Fruit fly (Drosophila melanogaster) whole organism, embryonic: ENCODE measurements around the gene Drsl5.

Experiments
- Antp ChIP-seq: fragments of 200-800 bp; sonication (Bioruptor generic); optimal IDR thresholded peaks from 3 replicates; lab custom pipeline; 2016; ENCODE audit warnings: missing biosample characterization, missing genetic modification characterization
- Awh ChIP-seq: fragments of 200-800 bp; sonication (Bioruptor generic); IDR thresholded peaks from 2 replicates; pipeline ENCODE4, ENCODE4 v1.3.6; 2022; ENCODE audit warnings: missing biosample characterization, missing genetic modification characterization
- BEAF-32 ChIP-seq: fragments of 200-800 bp; sonication (Bioruptor generic); optimal IDR thresholded peaks from 3 replicates; lab custom pipeline; 2017; ENCODE audit warnings: missing biosample characterization, missing genetic modification characterization, mild to moderate bottlenecking, moderate library complexity, missing genetic modification reagents
- CG11695 ChIP-seq: fragments of 200-800 bp; sonication (Bioruptor generic); IDR thresholded peaks from 3 replicates; pipeline ENCODE4 v1.3.6; 2022; ENCODE audit warnings: missing biosample characterization, missing genetic modification characterization
- CG12236 ChIP-seq: fragments of 200-800 bp; sonication (Bioruptor generic); optimal IDR thresholded peaks from 2 replicates; lab custom pipeline; 2016; ENCODE audit warnings: missing biosample characterization, missing genetic modification characterization
- CG12299 ChIP-seq: fragments of 200-800 bp; sonication (Bioruptor generic); optimal IDR thresholded peaks from 2 replicates; lab custom pipeline; 2018; ENCODE audit warnings: missing biosample characterization, mild to moderate bottlenecking, missing genetic modification characterization
- CG12744 ChIP-seq: fragments of 200-800 bp; sonication (Bioruptor generic); optimal IDR thresholded peaks from 2 replicates; lab custom pipeline; 2016; ENCODE audit warnings: missing biosample characterization, missing genetic modification characterization
- CG14667 ChIP-seq: fragments of 200-800 bp; sonication (Bioruptor generic); IDR thresholded peaks from 2 replicates; pipeline ENCODE4 v1.3.6; 2022; ENCODE audit warnings: missing biosample characterization, missing genetic modification characterization
- CG1602 ChIP-seq: fragments of 200-800 bp; sonication (Bioruptor generic); optimal IDR thresholded peaks from 3 replicates; lab custom pipeline; 2016; ENCODE audit warnings: missing biosample characterization, missing genetic modification characterization
- CG17186 ChIP-seq: fragments of 200-800 bp; sonication (Bioruptor generic); optimal IDR thresholded peaks from 3 replicates; lab custom pipeline; 2017; ENCODE audit warnings: missing biosample characterization, missing genetic modification reagents, missing genetic modification characterization
- CG33557 ChIP-seq: fragments of 200-800 bp; sonication (Bioruptor generic); optimal IDR thresholded peaks from 2 replicates; lab custom pipeline; 2019; ENCODE audit warnings: missing biosample characterization, mild to moderate bottlenecking, missing genetic modification characterization, moderate library complexity
- CG3995 ChIP-seq: fragments of 200-800 bp; sonication (Bioruptor generic); optimal IDR thresholded peaks from 3 replicates; lab custom pipeline; 2016; ENCODE audit warnings: missing biosample characterization, missing genetic modification characterization
- CG4328 ChIP-seq: fragments of 200-800 bp; sonication (Bioruptor generic); optimal IDR thresholded peaks from 3 replicates; lab custom pipeline; 2017; ENCODE audit warnings: missing biosample characterization, missing genetic modification reagents, missing genetic modification characterization
- CG7745 ChIP-seq: fragments of 200-800 bp; sonication (Bioruptor generic); optimal IDR thresholded peaks from 2 replicates; lab custom pipeline; 2018; ENCODE audit warnings: missing biosample characterization, mild to moderate bottlenecking, missing genetic modification characterization, moderate library complexity
- CG8388 ChIP-seq: fragments of 200-800 bp; sonication (Bioruptor generic); optimal IDR thresholded peaks from 2 replicates; lab custom pipeline; 2019; ENCODE audit warnings: missing biosample characterization, mild to moderate bottlenecking, missing genetic modification characterization, moderate library complexity
- CG8924 ChIP-seq: fragments of 200-800 bp; optimal IDR thresholded peaks from 3 replicates; lab custom pipeline; 2019; ENCODE audit warnings: missing biosample characterization, mild to moderate bottlenecking, missing genetic modification characterization, moderate library complexity
- CG9817 ChIP-seq: fragments of 200-800 bp; sonication (Bioruptor generic); optimal IDR thresholded peaks from 2 replicates; lab custom pipeline; 2018; ENCODE audit warnings: missing biosample characterization, mild to moderate bottlenecking, missing genetic modification characterization, moderate library complexity
- Dfd ChIP-seq, 2 experiments: fragments of >200 bp; optimal IDR thresholded peaks; 2 replicates each; lab custom pipeline; 2017; ENCODE audit warnings: missing biosample characterization in 2 of 2, missing genetic modification characterization in 2 of 2
- HLH4C ChIP-seq: fragments of 200-800 bp; sonication (Bioruptor generic); IDR thresholded peaks from 3 replicates; pipeline ENCODE4 v1.3.6; 2022; ENCODE audit warnings: missing biosample characterization, missing genetic modification characterization; ENCODE audit not compliant: partially characterized antibody
- MBD-R2 ChIP-seq: fragments of 200-800 bp; sonication (Bioruptor generic); IDR thresholded peaks from 2 replicates; pipeline ENCODE4 v1.3.6; 2022; ENCODE audit warnings: missing biosample characterization, missing genetic modification characterization
- Mrtf ChIP-seq: fragments of 200-800 bp; sonication (Bioruptor generic); IDR thresholded peaks from 3 replicates; pipeline ENCODE4 v1.3.6; 2022; ENCODE audit warnings: missing biosample characterization, missing genetic modification characterization
- NC2β ChIP-seq: fragments of 200-800 bp; sonication (Bioruptor generic); optimal IDR thresholded peaks from 2 replicates; lab custom pipeline; 2016; ENCODE audit warnings: missing biosample characterization, missing genetic modification characterization
- Oli ChIP-seq: fragments of 200-800 bp; sonication (Bioruptor generic); optimal IDR thresholded peaks from 2 replicates; lab custom pipeline; 2018; ENCODE audit warnings: missing biosample characterization, mild to moderate bottlenecking, missing genetic modification characterization, moderate library complexity
- Optix ChIP-seq: fragments of 200-800 bp; sonication (Bioruptor generic); IDR thresholded peaks from 3 replicates; pipeline ENCODE4 v1.3.6; 2022; ENCODE audit warnings: missing biosample characterization, missing genetic modification characterization
- Sox102F ChIP-seq: fragments of 200-800 bp; sonication (Bioruptor generic); optimal IDR thresholded peaks from 2 replicates; lab custom pipeline; 2018; ENCODE audit warnings: missing biosample characterization, mild to moderate bottlenecking, missing genetic modification characterization, moderate library complexity
- Spps ChIP-seq: fragments of 200-800 bp; sonication (Bioruptor generic); optimal IDR thresholded peaks from 2 replicates; lab custom pipeline; 2018; ENCODE audit warnings: missing biosample characterization, mild to moderate bottlenecking, missing genetic modification characterization
- Sry-β ChIP-seq: fragments of 200-800 bp; sonication (Bioruptor generic); optimal IDR thresholded peaks from 2 replicates; lab custom pipeline; 2018; ENCODE audit warnings: missing biosample characterization, mild to moderate bottlenecking, missing genetic modification characterization, moderate library complexity
- TFAM ChIP-seq: fragments of 200-800 bp; sonication (Bioruptor generic); optimal IDR thresholded peaks from 2 replicates; lab custom pipeline; 2017; ENCODE audit warnings: missing biosample characterization, missing genetic modification characterization, inconsistent platforms
- Vsx1 ChIP-seq: fragments of 200-800 bp; sonication (Bioruptor generic); optimal IDR thresholded peaks from 2 replicates; lab custom pipeline; 2017; ENCODE audit warnings: missing biosample characterization, mild to moderate bottlenecking, missing genetic modification characterization, missing genetic modification reagents
- ab ChIP-seq: fragments of 200-800 bp; sonication (Bioruptor generic); optimal IDR thresholded peaks from 2 replicates; lab custom pipeline; 2016; ENCODE audit warnings: missing biosample characterization, missing genetic modification characterization
- abd-A ChIP-seq: fragments of 200-800 bp; sonication (Bioruptor generic); optimal IDR thresholded peaks from 3 replicates; lab custom pipeline; 2019; ENCODE audit warnings: missing biosample characterization, mild to moderate bottlenecking, missing genetic modification characterization, moderate library complexity
- ato ChIP-seq: fragments of 200-800 bp; sonication (Bioruptor generic); IDR thresholded peaks from 2 replicates; pipeline ENCODE4 v1.3.6; 2022; ENCODE audit warnings: missing biosample characterization, missing genetic modification characterization; ENCODE audit not compliant: partially characterized antibody
- cg ChIP-seq: fragments of 200-800 bp; sonication (Bioruptor generic); optimal IDR thresholded peaks from 3 replicates; lab custom pipeline; 2019; ENCODE audit warnings: missing biosample characterization, mild to moderate bottlenecking, missing genetic modification characterization, moderate library complexity
- ci ChIP-seq: fragments of 200-800 bp; sonication (Bioruptor generic); IDR thresholded peaks from 3 replicates; pipeline ENCODE4 v1.3.6; 2022; ENCODE audit warnings: missing biosample characterization, missing genetic modification characterization
- cwo ChIP-seq: fragments of 200-800 bp; sonication (Bioruptor generic); optimal IDR thresholded peaks from 3 replicates; lab custom pipeline; 2017; ENCODE audit warnings: missing biosample characterization, missing genetic modification characterization, mild to moderate bottlenecking, moderate library complexity, missing genetic modification reagents
- dmrt11E ChIP-seq: fragments of 200-800 bp; sonication (Bioruptor generic); optimal IDR thresholded peaks from 3 replicates; lab custom pipeline; 2018; ENCODE audit warnings: missing biosample characterization, mild to moderate bottlenecking, missing genetic modification characterization, moderate library complexity
- ems ChIP-seq: fragments of 200-800 bp; sonication (Bioruptor generic); optimal IDR thresholded peaks from 3 replicates; lab custom pipeline; 2016; ENCODE audit warnings: missing biosample characterization, missing genetic modification characterization
- esg ChIP-seq: fragments of 200-800 bp; sonication (Bioruptor generic); conservative IDR thresholded peaks from 2 replicates; pipeline ENCODE4 v1.3.6; 2022; ENCODE audit warnings: missing biosample characterization, missing genetic modification characterization
- gro ChIP-seq: fragments of 200-800 bp; sonication (Bioruptor generic); optimal IDR thresholded peaks from 2 replicates; lab custom pipeline; 2016; ENCODE audit warnings: missing biosample characterization, missing genetic modification characterization
- jing ChIP-seq: fragments of 200-800 bp; sonication (Bioruptor generic); optimal IDR thresholded peaks from 2 replicates; lab custom pipeline; 2018; ENCODE audit warnings: missing biosample characterization, mild to moderate bottlenecking, missing genetic modification characterization
- kah ChIP-seq: fragments of 200-800 bp; sonication (Bioruptor generic); optimal IDR thresholded peaks from 2 replicates; lab custom pipeline; 2018; ENCODE audit warnings: missing biosample characterization, mild to moderate bottlenecking, missing genetic modification characterization
- lab ChIP-seq: fragments of 200-800 bp; sonication (Bioruptor generic); optimal IDR thresholded peaks from 3 replicates; lab custom pipeline; 2017; ENCODE audit warnings: missing biosample characterization, missing genetic modification characterization, mild to moderate bottlenecking, moderate library complexity, missing genetic modification reagents
- otp ChIP-seq: fragments of 200-800 bp; sonication (Bioruptor generic); IDR thresholded peaks from 3 replicates; pipeline ENCODE4, ENCODE4 v1.3.6; 2022; ENCODE audit warnings: missing biosample characterization, missing genetic modification characterization
- peb ChIP-seq: fragments of 200-800 bp; sonication (Bioruptor generic); IDR thresholded peaks from 2 replicates; pipeline ENCODE4 v1.3.6; 2022; ENCODE audit warnings: missing biosample characterization, missing genetic modification characterization
- pita ChIP-seq: fragments of 200-800 bp; sonication (Bioruptor generic); optimal IDR thresholded peaks from 2 replicates; lab custom pipeline; 2017; ENCODE audit warnings: missing biosample characterization, mild to moderate bottlenecking, missing genetic modification characterization
- pros ChIP-seq: fragments of 200-800 bp; sonication (Bioruptor generic); optimal IDR thresholded peaks from 3 replicates; lab custom pipeline; 2019; ENCODE audit warnings: missing biosample characterization, mild to moderate bottlenecking, missing genetic modification characterization, moderate library complexity
- run ChIP-seq: fragments of 200-800 bp; sonication (Bioruptor generic); optimal IDR thresholded peaks from 3 replicates; lab custom pipeline; 2018; ENCODE audit warnings: missing biosample characterization, mild to moderate bottlenecking, missing genetic modification characterization
- sens ChIP-seq: fragments of 200-800 bp; sonication (Bioruptor generic); peaks from one replicate; lab custom pipeline; 2016; ENCODE audit warnings: missing biosample characterization, missing genetic modification characterization
- tio ChIP-seq: fragments of 200-800 bp; sonication (Bioruptor generic); optimal IDR thresholded peaks from 2 replicates; lab custom pipeline; 2017; ENCODE audit warnings: missing biosample characterization, missing genetic modification characterization, inconsistent platforms
- ttk ChIP-seq: fragments of 200-800 bp; sonication (Bioruptor generic); IDR thresholded peaks from 2 replicates; pipeline ENCODE4 v2.1.2; 2022; ENCODE audit warnings: missing biosample characterization, missing genetic modification characterization
- vnd ChIP-seq: fragments of 200-800 bp; sonication (Bioruptor generic); IDR thresholded peaks from 3 replicates; pipeline ENCODE4 v1.3.6; 2022; ENCODE audit warnings: missing biosample characterization, missing genetic modification characterization; ENCODE audit not compliant: partially characterized antibody

Drsl5 gene

dm6 chr3L:3319223-3319643 is 2.7 kb downstream of the Drsl5 start, which contains the start of the genes PIG-C, CG12016 and Dpm2 (continued):
- TF ChIP-seq ttk (GFP tag; lab: Robert Waterston, UW) (peak; percentile 55; the same call in 1 of the 2 replicates), CG17186 (peak; percentile 81), Sox102F (GFP tag; lab: Kevin White, UChicago) (no peak), ci (no peak), Spps (tag; lab: Kevin White, UChicago) (no peak), Vsx1 (GFP tag; lab: Kevin White, UChicago) (no peak), Awh (GFP tag; lab: Robert Waterston, UW) (no peak), CG33557 (GFP tag; lab: Kevin White, UChicago) (peak; percentile 53), Optix (GFP tag; lab: Robert Waterston, UW) (no peak), jing (GFP tag; lab: Kevin White, UChicago) (no peak), MBD-R2 (GFP tag; lab: Robert Waterston, UW) (peak; percentile 89), cg (no peak), pita (no peak), pros (GFP tag; lab: Kevin White, UChicago) (no peak), TFAM (no peak), CG4328 (GFP tag; lab: Kevin White, UChicago) (peak; percentile 58), gro (GFP tag; lab: Kevin White, UChicago) (peak; percentile 83), Oli (peak; percentile 28), Mrtf (no peak), CG14667 (peak; percentile 60), Antp (GFP tag; lab: Kevin White, UChicago) (peak; percentile 71), CG12299 (peak; percentile 34), abd-A (tag; lab: Kevin White, UChicago) (no peak), Sry-β (GFP tag; lab: Kevin White, UChicago) (peak; percentile 84), kah (GFP tag; lab: Kevin White, UChicago) (peak; percentile 33), CG12236 (no peak), ems (GFP tag; lab: Kevin White, UChicago) (peak; percentile 52), sens (GFP tag; lab: Kevin White, UChicago) (peak; percentile 92), peb (GFP tag; lab: Robert Waterston, UW) (no peak), esg (GFP tag; lab: Robert Waterston, UW) (peak; percentile 68), vnd (GFP tag; lab: Robert Waterston, UW) (peak; percentile 96), HLH4C (GFP tag; lab: Robert Waterston, UW) (peak; percentile 95), CG1602 (GFP tag; lab: Kevin White, UChicago) (peak; percentile 59), CG8388 (GFP tag; lab: Kevin White, UChicago) (peak; percentile 30), ato (GFP tag; lab: Robert Waterston, UW) (peak; percentile 91), CG9817 (tag; lab: Kevin White, UChicago) (peak; percentile 79), CG8924 (tag; lab: Kevin White, UChicago) (no peak), NC2β (GFP tag; lab: Kevin White, UChicago) (peak; percentile 63), CG12744 (peak; percentile 52), tio (GFP tag; lab: Kevin White, UChicago) (no peak), CG7745 (tag; lab: Kevin White, UChicago) (no peak), cwo (no peak), Dfd (GFP tag; optimal IDR thresholded peaks at IDR 0.05; lab: Kevin White, UChicago) (no peak), BEAF-32 (GFP tag; lab: Kevin White, UChicago) (peak; percentile 100), CG11695 (no peak), lab (peak; percentile 68), otp (GFP tag; lab: Robert Waterston, UW) (no peak), run (no peak), ab (GFP tag; lab: Kevin White, UChicago) (peak; percentile 49), dmrt11E (tag; lab: Kevin White, UChicago) (peak; percentile 43), CG3995 (GFP tag; lab: Kevin White, UChicago) (peak; percentile 94)
